In the genomic region with DNA sequence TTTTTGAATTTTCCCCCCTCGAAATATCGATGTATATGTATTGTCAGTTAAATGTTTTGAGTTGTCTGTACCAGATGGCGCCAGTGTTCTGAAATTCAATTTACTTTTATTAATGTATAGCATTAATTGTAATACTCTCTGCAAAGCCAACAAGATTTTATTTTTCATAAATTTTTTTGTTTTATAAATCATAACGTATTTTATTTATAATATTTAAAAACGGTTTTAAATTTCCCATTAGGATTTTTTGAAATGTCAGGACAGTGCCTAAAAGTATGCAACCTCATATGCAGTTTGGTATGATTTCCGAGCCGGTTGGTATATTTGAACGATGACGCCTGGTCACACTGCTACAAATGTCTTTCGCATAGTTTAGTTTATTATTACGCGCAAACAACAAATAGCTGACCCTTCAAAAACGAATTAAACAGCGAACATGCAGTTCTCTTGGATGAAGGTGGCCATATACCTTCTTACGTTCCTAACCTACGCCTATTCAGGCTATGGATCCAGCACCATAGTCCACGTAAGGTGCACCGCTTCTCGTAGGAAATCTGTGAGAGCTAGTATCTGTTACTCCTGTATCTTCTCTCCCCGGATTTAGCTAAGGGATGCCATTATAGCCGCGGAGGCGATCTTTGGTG, we compare ENCODE assay signal across 1 fruit fly cellular context.
TF ChIP-seq lines count a peak whose summit lies in the region.

A gene (minus strand): TSS at position 14 of the 644 bp plus-strand sequence.
A gene (plus strand): TSS at position 313 of the 644 bp plus-strand sequence.

TF ChIP-seq in whole organism, embryonic, 481 proteins besides CTCF, POLR2A, EP300 and RAD21 (continued from another document):
- TF ChIP-seq CG1603 (tag; optimal IDR thresholded peaks at IDR 0.05; lab: Kevin White, UChicago) (no peak), kah (GFP tag; optimal IDR thresholded peaks at IDR 0.05; lab: Kevin White, UChicago) (no peak), abd-A (tag; optimal IDR thresholded peaks at IDR 0.05; lab: Kevin White, UChicago) (peak; percentile 15), nerfin-1 (tag; optimal IDR thresholded peaks at IDR 0.05; lab: Kevin White, UChicago) (no peak), dpn (GFP tag; optimal IDR thresholded peaks at IDR 0.05; lab: Kevin White, UChicago) (no peak), unc-4 (GFP tag; IDR thresholded peaks at IDR 0.05; lab: Robert Waterston, UW; ENCODE audit: partially characterized antibody) (0 out of 2 replicates have a peak, but pooled peaks have one; percentile 41), nmo (GFP tag; optimal IDR thresholded peaks at IDR 0.05; lab: Kevin White, UChicago) (peak; percentile 27), CG7786 (GFP tag; optimal IDR thresholded peaks at IDR 0.05; lab: Kevin White, UChicago) (no peak), CG32532 (GFP tag; IDR thresholded peaks at IDR 0.05; lab: Robert Waterston, UW) (no peak), Dref (GFP tag; IDR thresholded peaks at IDR 0.05; lab: Robert Waterston, UW) (peak; percentile 47), CG12769 (tag; optimal IDR thresholded peaks at IDR 0.05; lab: Kevin White, UChicago) (no peak), maf-S (GFP tag; optimal IDR thresholded peaks at IDR 0.05; lab: Kevin White, UChicago) (no peak), CG13287 (GFP tag; IDR thresholded peaks at IDR 0.05; lab: Robert Waterston, UW; ENCODE audit: partially characterized antibody) (peak; percentile 37; the same call in 1 of the 2 replicates), sug (tag; optimal IDR thresholded peaks at IDR 0.05; lab: Kevin White, UChicago) (peak; percentile 27), CG18476 (GFP tag; optimal IDR thresholded peaks at IDR 0.05; lab: Kevin White, UChicago) (no peak), CG6854 (GFP tag; optimal IDR thresholded peaks at IDR 0.05; lab: Kevin White, UChicago) (no peak), stwl (tag; optimal IDR thresholded peaks at IDR 0.05; lab: Kevin White, UChicago) (peak; percentile 64), PHDP (tag; optimal IDR thresholded peaks at IDR 0.05; lab: Kevin White, UChicago) (peak; percentile 14), zf30C (GFP tag; optimal IDR thresholded peaks at IDR 0.05; lab: Kevin White, UChicago) (no peak), grau (tag; optimal IDR thresholded peaks at IDR 0.05; lab: Kevin White, UChicago) (peak; percentile 31), CoRest (tag; optimal IDR thresholded peaks at IDR 0.05; lab: Kevin White, UChicago) (peak; percentile 44), cas (GFP tag; IDR thresholded peaks at IDR 0.05; lab: Robert Waterston, UW) (no peak), CG2712 (tag; optimal IDR thresholded peaks at IDR 0.05; lab: Kevin White, UChicago) (peak; percentile 47), mirr (GFP tag; optimal IDR thresholded peaks at IDR 0.05; lab: Kevin White, UChicago) (no peak), ttk (GFP tag; IDR thresholded peaks at IDR 0.05; lab: Robert Waterston, UW) (no peak), fru (optimal IDR thresholded peaks at IDR 0.05; lab: Kevin White, UChicago) (no peak), scrt (GFP tag; optimal IDR thresholded peaks at IDR 0.05; lab: Kevin White, UChicago) (no peak), trem (tag; optimal IDR thresholded peaks at IDR 0.05; lab: Kevin White, UChicago) (peak; percentile 64), dati (GFP tag; IDR thresholded peaks at IDR 0.05; lab: Robert Waterston, UW) (no peak), CG16813 (GFP tag; IDR thresholded peaks at IDR 0.05; lab: Robert Waterston, UW; ENCODE audit: partially characterized antibody) (no peak), sd (tag; optimal IDR thresholded peaks at IDR 0.05; lab: Kevin White, UChicago) (peak; percentile 77), CG17612 (GFP tag; IDR thresholded peaks at IDR 0.05; lab: Robert Waterston, UW) (no peak), knrl (GFP tag; IDR thresholded peaks at IDR 0.05; lab: Robert Waterston, UW; ENCODE audit: partially characterized antibody) (peak; percentile 45; the same call in 1 of the 3 replicates), crc (GFP tag; optimal IDR thresholded peaks at IDR 0.05; lab: Kevin White, UChicago) (no peak), CG15269 (tag; optimal IDR thresholded peaks at IDR 0.05; lab: Kevin White, UChicago) (no peak), Hmr (GFP tag; optimal IDR thresholded peaks at IDR 0.05; lab: Kevin White, UChicago) (peak; percentile 37), CG17361 (GFP tag; IDR thresholded peaks at IDR 0.05; lab: Robert Waterston, UW) (peak; percentile 55; the same call in 2 of the 3 replicates), crp (GFP tag; optimal IDR thresholded peaks at IDR 0.05; lab: Kevin White, UChicago) (no peak), Dek (tag; optimal IDR thresholded peaks at IDR 0.05; lab: Kevin White, UChicago) (peak; percentile 25), Abd-B (GFP tag; optimal IDR thresholded peaks at IDR 0.05; lab: Kevin White, UChicago) (peak; percentile 7), CG10267 (tag; optimal IDR thresholded peaks at IDR 0.05; lab: Kevin White, UChicago) (peak; percentile 66), sens-2 (GFP tag; IDR thresholded peaks at IDR 0.05; lab: Robert Waterston, UW) (no peak), E2f1 (GFP tag; IDR thresholded peaks at IDR 0.05; lab: Robert Waterston, UW) (no peak), sima (GFP tag; optimal IDR thresholded peaks at IDR 0.05; lab: Kevin White, UChicago) (no peak), gem (tag; optimal IDR thresholded peaks at IDR 0.05; lab: Kevin White, UChicago) (peak; percentile 29), Lhr (GFP tag; optimal IDR thresholded peaks at IDR 0.05; lab: Kevin White, UChicago) (peak; percentile 72), lbe (GFP tag; optimal IDR thresholded peaks at IDR 0.05; lab: Kevin White, UChicago) (peak; percentile 44), CG8388 (GFP tag; optimal IDR thresholded peaks at IDR 0.05; lab: Kevin White, UChicago) (peak; percentile 0), Sox100B (GFP tag; optimal IDR thresholded peaks at IDR 0.05; lab: Kevin White, UChicago) (peak; percentile 24), nau (GFP tag; optimal IDR thresholded peaks at IDR 0.05; lab: Kevin White, UChicago) (no peak), CG15514 (GFP tag; optimal IDR thresholded peaks at IDR 0.05; lab: Kevin White, UChicago) (peak; percentile 24), CG10431 (GFP tag; optimal IDR thresholded peaks at IDR 0.05; lab: Kevin White, UChicago) (no peak), CG2116 (GFP tag; optimal IDR thresholded peaks at IDR 0.05; lab: Kevin White, UChicago) (peak; percentile 55), Eip74EF (GFP tag; optimal IDR thresholded peaks at IDR 0.05; lab: Kevin White, UChicago) (no peak), Fer1 (GFP tag; optimal IDR thresholded peaks at IDR 0.05; lab: Kevin White, UChicago) (peak; percentile 38), CG30020 (tag; optimal IDR thresholded peaks at IDR 0.05; lab: Kevin White, UChicago) (peak; percentile 36), CG3847 (GFP tag; IDR thresholded peaks at IDR 0.05; lab: Robert Waterston, UW) (0 out of 2 replicates have a peak, but pooled peaks have one; percentile 10), row (GFP tag; IDR thresholded peaks at IDR 0.05; lab: Robert Waterston, UW) (peak; percentile 9; the same call in 1 of the 3 replicates), HmgZ (tag; optimal IDR thresholded peaks at IDR 0.05; lab: Kevin White, UChicago) (peak; percentile 16), CG12391 (tag; optimal IDR thresholded peaks at IDR 0.05; lab: Kevin White, UChicago) (peak; percentile 39), tin (GFP tag; optimal IDR thresholded peaks at IDR 0.05; lab: Kevin White, UChicago) (no peak), CG2678 (tag; optimal IDR thresholded peaks at IDR 0.05; lab: Kevin White, UChicago) (peak; percentile 30), CG4424 (GFP tag; optimal IDR thresholded peaks at IDR 0.05; lab: Kevin White, UChicago) (peak; percentile 12), MESR4 (GFP tag; optimal IDR thresholded peaks at IDR 0.05; lab: Kevin White, UChicago) (peak; percentile 72), zen (tag; optimal IDR thresholded peaks at IDR 0.05; lab: Kevin White, UChicago) (no peak), fd3F (GFP tag; optimal IDR thresholded peaks at IDR 0.05; lab: Kevin White, UChicago) (no peak), al (GFP tag; IDR thresholded peaks at IDR 0.05; lab: Robert Waterston, UW) (no peak), CG11398 (GFP tag; optimal IDR thresholded peaks at IDR 0.05; lab: Kevin White, UChicago) (no peak), pita (GFP tag; optimal IDR thresholded peaks at IDR 0.05; lab: Kevin White, UChicago) (peak; percentile 29), pzg (GFP tag; optimal IDR thresholded peaks at IDR 0.05; lab: Kevin White, UChicago) (peak; percentile 57), C15 (GFP tag; IDR thresholded peaks at IDR 0.05; lab: Robert Waterston, UW) (no peak), CG7839 (tag; optimal IDR thresholded peaks at IDR 0.05; lab: Kevin White, UChicago) (peak; percentile 18), CG8290 (GFP tag; optimal IDR thresholded peaks at IDR 0.05; lab: Kevin White, UChicago) (no peak), CG8290 (tag; optimal IDR thresholded peaks at IDR 0.05; lab: Kevin White, UChicago) (no peak), CG15601 (tag; optimal IDR thresholded peaks at IDR 0.05; lab: Kevin White, UChicago) (peak; percentile 46), Ada2b (GFP tag; IDR thresholded peaks at IDR 0.05; lab: Robert Waterston, UW) (no peak), gfzf (GFP tag; optimal IDR thresholded peaks at IDR 0.05; lab: Kevin White, UChicago) (peak; percentile 74), CG12659 (GFP tag; optimal IDR thresholded peaks at IDR 0.05; lab: Kevin White, UChicago) (peak; percentile 30), ab (GFP tag; optimal IDR thresholded peaks at IDR 0.05; lab: Kevin White, UChicago) (no peak), CG17829 (tag; optimal IDR thresholded peaks at IDR 0.05; lab: Kevin White, UChicago) (peak; percentile 45), E2f2 (GFP tag; IDR thresholded peaks at IDR 0.05; lab: Robert Waterston, UW) (peak; percentile 91), CG17186 (GFP tag; optimal IDR thresholded peaks at IDR 0.05; lab: Kevin White, UChicago) (no peak), CG12299 (tag; optimal IDR thresholded peaks at IDR 0.05; lab: Kevin White, UChicago) (peak; percentile 26), disco-r (GFP tag; optimal IDR thresholded peaks at IDR 0.05; lab: Kevin White, UChicago) (no peak), CG8478 (optimal IDR thresholded peaks at IDR 0.05; lab: Kevin White, UChicago) (no peak), MBD-R2 (GFP tag; IDR thresholded peaks at IDR 0.05; lab: Robert Waterston, UW) (peak; percentile 65; the same call in 1 of the 2 replicates), CG4617 (GFP tag; optimal IDR thresholded peaks at IDR 0.05; lab: Kevin White, UChicago; ENCODE audit: borderline replicate concordance) (peak; percentile 33), bcd (GFP tag; optimal IDR thresholded peaks at IDR 0.05; lab: Kevin White, UChicago) (no peak), CG6254 (GFP tag; optimal IDR thresholded peaks at IDR 0.05; lab: Kevin White, UChicago) (peak; percentile 33), slou (GFP tag; optimal IDR thresholded peaks at IDR 0.05; lab: Kevin White, UChicago) (no peak), CG14710 (tag; optimal IDR thresholded peaks at IDR 0.05; lab: Kevin White, UChicago) (peak; percentile 56), odd (GFP tag; optimal IDR thresholded peaks at IDR 0.05; lab: Kevin White, UChicago) (no peak), BtbVII (GFP tag; optimal IDR thresholded peaks at IDR 0.05; lab: Kevin White, UChicago) (no peak), Atf6 (GFP tag; IDR thresholded peaks at IDR 0.05; lab: Robert Waterston, UW) (no peak), Myb (GFP tag; optimal IDR thresholded peaks at IDR 0.05; lab: Kevin White, UChicago) (peak; percentile 41), BEAF-32 (GFP tag; optimal IDR thresholded peaks at IDR 0.05; lab: Kevin White, UChicago) (peak; percentile 53), CG42726 (GFP tag; IDR thresholded peaks at IDR 0.05; lab: Robert Waterston, UW; ENCODE audit: partially characterized antibody) (no peak), Dip2 (GFP tag; IDR thresholded peaks at IDR 0.05; lab: Robert Waterston, UW) (peak; percentile 95), CG18764 (GFP tag; optimal IDR thresholded peaks at IDR 0.05; lab: Kevin White, UChicago) (peak; percentile 1), Nf-YC (tag; optimal IDR thresholded peaks at IDR 0.05; lab: Kevin White, UChicago) (peak; percentile 26), Meics (GFP tag; optimal IDR thresholded peaks at IDR 0.05; lab: Kevin White, UChicago) (peak; percentile 5), CG31441 (GFP tag; IDR thresholded peaks at IDR 0.05; lab: Robert Waterston, UW) (peak; percentile 49; the same call in 1 of the 2 replicates), Dll (GFP tag; IDR thresholded peaks at IDR 0.05; lab: Robert Waterston, UW; ENCODE audit: partially characterized antibody) (0 out of 4 replicates have a peak, but pooled peaks have one; percentile 18), tll (GFP tag; optimal IDR thresholded peaks at IDR 0.05; lab: Kevin White, UChicago) (no peak), Bgb (GFP tag; IDR thresholded peaks at IDR 0.05; lab: Robert Waterston, UW; ENCODE audit: partially characterized antibody) (0 out of 2 replicates have a peak, but pooled peaks have one; percentile 19), CG11696 (GFP tag; IDR thresholded peaks at IDR 0.05; lab: Robert Waterston, UW) (no peak), Six4 (GFP tag; optimal IDR thresholded peaks at IDR 0.05; lab: Kevin White, UChicago) (no peak), CG9876 (GFP tag; optimal IDR thresholded peaks at IDR 0.05; lab: Kevin White, UChicago) (no peak), CG8924 (tag; optimal IDR thresholded peaks at IDR 0.05; lab: Kevin White, UChicago) (peak; percentile 32), run (tag; optimal IDR thresholded peaks at IDR 0.05; lab: Kevin White, UChicago) (no peak), CG2199 (GFP tag; IDR thresholded peaks at IDR 0.05; lab: Robert Waterston, UW) (no peak), ewg (GFP tag; optimal IDR thresholded peaks at IDR 0.05; lab: Kevin White, UChicago) (no peak)
TF ChIP-seq in whole organism, embryonic: peak in this region for 68.
